Worm (Caenorhabditis elegans) whole organism, L4 larva: ENCODE results near the gene W10G11.3.

Source experiments
- F49E8.2 ChIP-seq: sonication (generic microtip); optimal IDR thresholded peaks from 2 replicates; lab custom pipeline; 2016; ENCODE audit warnings: missing compliant biosample characterization, mild to moderate bottlenecking, missing genetic modification characterization, borderline replicate concordance
- Y48G9A.11 ChIP-seq: fragments of 200-800 bp; sonication (Bioruptor generic); IDR thresholded peaks from 2 replicates; pipeline ENCODE4 v1.3.6; 2022; ENCODE audit warnings: missing genetic modification reagents, missing genetic modification characterization, missing compliant biosample characterization
- Y5F2A.4 ChIP-seq: fragments of 200-800 bp; sonication (Bioruptor generic); optimal IDR thresholded peaks from 2 replicates; lab custom pipeline; 2018; ENCODE audit warnings: mild to moderate bottlenecking, missing genetic modification characterization, missing compliant biosample characterization
- Y75B8A.6 ChIP-seq: fragments of 200-800 bp; sonication (Bioruptor generic); IDR thresholded peaks from 2 replicates; pipeline ENCODE4 v1.3.6; 2022; ENCODE audit warnings: missing genetic modification reagents, missing genetic modification characterization, missing compliant biosample characterization
- ZK337.2 ChIP-seq: fragments of 200-800 bp; sonication (Bioruptor generic); IDR thresholded peaks from 2 replicates; pipeline ENCODE4 v1.3.6; 2022; ENCODE audit warnings: missing genetic modification reagents, missing genetic modification characterization, missing compliant biosample characterization
- ZK546.5 ChIP-seq, 2 experiments: sonication (generic microtip); optimal IDR thresholded peaks; 2 replicates each; lab custom pipeline; 2017; ENCODE audit warnings: missing biosample characterization in 2 of 2, missing genetic modification characterization in 2 of 2
- aha-1 ChIP-seq: fragments of 150-350 bp; peaks from one replicate; lab custom pipeline; 2014; ENCODE audit warnings: missing biosample characterization, missing genetic modification characterization
- aly-2 ChIP-seq: sonication (generic microtip); optimal IDR thresholded peaks from 2 replicates; lab custom pipeline; 2018; ENCODE audit warnings: missing biosample characterization, missing genetic modification characterization
- ceh-44 ChIP-seq: fragments of 200-800 bp; sonication (Bioruptor generic); IDR thresholded peaks from 2 replicates; pipeline ENCODE4 v1.3.6; 2022; ENCODE audit warnings: missing genetic modification reagents, missing genetic modification characterization, missing compliant biosample characterization
- daf-8 ChIP-seq: fragments of 200-800 bp; sonication (Bioruptor generic); IDR thresholded peaks from 2 replicates; pipeline ENCODE4 v1.3.6; 2022; ENCODE audit warnings: missing genetic modification characterization, missing compliant biosample characterization
- dpl-1 ChIP-seq: fragments of 150-350 bp; optimal IDR thresholded peaks from 2 replicates; lab custom pipeline; 2014; ENCODE audit warnings: missing biosample characterization, missing genetic modification reagents, missing genetic modification characterization
- duxl-1 ChIP-seq: sonication (generic microtip); optimal IDR thresholded peaks from 2 replicates; lab custom pipeline; 2016; ENCODE audit warnings: mild to moderate bottlenecking, missing genetic modification characterization, moderate library complexity, missing compliant biosample characterization; ENCODE audit not compliant: poor library complexity
- egl-43 ChIP-seq: fragments of 200-800 bp; sonication (Bioruptor generic); IDR thresholded peaks from 2 replicates; pipeline ENCODE4 v1.3.6; 2022; ENCODE audit warnings: missing genetic modification reagents, missing genetic modification characterization, missing compliant biosample characterization
- gei-8 ChIP-seq: fragments of 200-800 bp; sonication (Bioruptor generic); optimal IDR thresholded peaks from 2 replicates; lab custom pipeline; 2018; ENCODE audit warnings: mild to moderate bottlenecking, missing genetic modification characterization, missing compliant biosample characterization
- hlh-11 ChIP-seq: fragments of 200-800 bp; sonication (Bioruptor generic); optimal IDR thresholded peaks from 2 replicates; lab custom pipeline; 2018; ENCODE audit warnings: mild to moderate bottlenecking, missing genetic modification characterization, missing compliant biosample characterization
- hlh-30 ChIP-seq: sonication (generic microtip); optimal IDR thresholded peaks from 2 replicates; lab custom pipeline; 2017; ENCODE audit warnings: antibody characterized with exemption, mild to moderate bottlenecking, missing genetic modification characterization, missing compliant biosample characterization; ENCODE audit not compliant: insufficient read depth
- hmg-1.1 ChIP-seq: fragments of 200-800 bp; sonication (Bioruptor generic); IDR thresholded peaks from 2 replicates; pipeline ENCODE4 v1.3.6; 2022; ENCODE audit warnings: missing genetic modification reagents, missing genetic modification characterization, missing compliant biosample characterization
- lim-7 ChIP-seq: fragments of 200-800 bp; sonication (Bioruptor generic); IDR thresholded peaks from 2 replicates; pipeline ENCODE4 v1.3.6; 2022; ENCODE audit warnings: missing genetic modification characterization, missing compliant biosample characterization
- lin-29 ChIP-seq: fragments of 200-800 bp; sonication (Bioruptor generic); IDR thresholded peaks from 2 replicates; pipeline ENCODE4 v1.3.6; 2022; ENCODE audit warnings: missing genetic modification reagents, missing genetic modification characterization, missing compliant biosample characterization
- lsy-2 ChIP-seq, 2 experiments: fragments of 150-350 bp in 1 of 2; sonication (generic microtip) in 1 of 2; optimal IDR thresholded peaks; 2 replicates each; lab custom pipeline; 2014 to 2017; ENCODE audit warnings: missing biosample characterization in 2 of 2, missing genetic modification characterization in 2 of 2
- madf-5 ChIP-seq, 2 experiments: fragments of 200-800 bp; sonication (Bioruptor generic); IDR thresholded peaks; 2 replicates each; pipeline ENCODE4 v1.3.6; 2022; ENCODE audit warnings: missing compliant biosample characterization in 2 of 2, missing genetic modification characterization in 2 of 2
- mes-2 ChIP-seq: sonication (generic microtip); optimal IDR thresholded peaks from 2 replicates; lab custom pipeline; 2016; ENCODE audit warnings: missing genotype, mild to moderate bottlenecking, missing genetic modification characterization, missing compliant biosample characterization; ENCODE audit not compliant: poor library complexity, severe bottlenecking
- nhr-111 ChIP-seq: fragments of 200-800 bp; sonication (Bioruptor generic); optimal IDR thresholded peaks from 2 replicates; lab custom pipeline; 2018; ENCODE audit warnings: mild to moderate bottlenecking, missing genetic modification characterization, missing compliant biosample characterization
- nhr-28 ChIP-seq: fragments of 150-350 bp; optimal IDR thresholded peaks from 2 replicates; lab custom pipeline; 2014; ENCODE audit warnings: missing biosample characterization, missing genetic modification characterization
- nhr-6 ChIP-seq: fragments of 150-350 bp; optimal IDR thresholded peaks from 2 replicates; lab custom pipeline; 2014; ENCODE audit warnings: missing biosample characterization, missing genetic modification characterization
- nhr-77 ChIP-seq: fragments of 150-350 bp; optimal IDR thresholded peaks from 2 replicates; lab custom pipeline; 2014; ENCODE audit warnings: missing biosample characterization, missing genetic modification characterization
- php-3 ChIP-seq: fragments of 200-800 bp; sonication (Bioruptor generic); IDR thresholded peaks from 2 replicates; pipeline ENCODE4 v1.3.6; 2022; ENCODE audit warnings: missing genetic modification reagents, missing genetic modification characterization, missing compliant biosample characterization
- rbr-2 ChIP-seq: sonication (generic microtip); optimal IDR thresholded peaks from 2 replicates; lab custom pipeline; 2016; ENCODE audit warnings: missing genotype, missing genetic modification characterization, missing compliant biosample characterization
- set-16 ChIP-seq: fragments of 200-800 bp; sonication (Bioruptor generic); IDR thresholded peaks from 2 replicates; pipeline ENCODE4 v1.3.6; 2022; ENCODE audit warnings: missing genetic modification reagents, missing genetic modification characterization, missing compliant biosample characterization
- spr-1 ChIP-seq: sonication (generic microtip); optimal IDR thresholded peaks from 2 replicates; lab custom pipeline; 2016; ENCODE audit warnings: mild to moderate bottlenecking, missing genetic modification characterization, missing compliant biosample characterization
- unc-62 ChIP-seq, 3 experiments: fragments of 150-350 bp in 1 of 3; sonication (generic microtip); optimal IDR thresholded peaks in 2 of 3; peaks in 1 of 3; 1 replicate in 1 of 3; 2 replicates in 2 of 3; lab custom pipeline; 2014 to 2017; ENCODE audit warnings: missing biosample characterization in 3 of 3, missing genetic modification characterization in 3 of 3, missing genetic modification reagents in 3 of 3, missing genotype in 1 of 3
- zag-1 ChIP-seq: fragments of 150-350 bp; optimal IDR thresholded peaks from 2 replicates; lab custom pipeline; 2014; ENCODE audit warnings: missing biosample characterization, missing genetic modification characterization
- zip-2 ChIP-seq: fragments of 150-350 bp; optimal IDR thresholded peaks from 2 replicates; lab custom pipeline; 2014; ENCODE audit warnings: missing biosample characterization, missing genetic modification characterization
- ztf-7 ChIP-seq: fragments of 150-350 bp; optimal IDR thresholded peaks from 2 replicates; lab custom pipeline; 2014; ENCODE audit warnings: missing biosample characterization, missing genetic modification characterization

Gene W10G11.3

DNA sequence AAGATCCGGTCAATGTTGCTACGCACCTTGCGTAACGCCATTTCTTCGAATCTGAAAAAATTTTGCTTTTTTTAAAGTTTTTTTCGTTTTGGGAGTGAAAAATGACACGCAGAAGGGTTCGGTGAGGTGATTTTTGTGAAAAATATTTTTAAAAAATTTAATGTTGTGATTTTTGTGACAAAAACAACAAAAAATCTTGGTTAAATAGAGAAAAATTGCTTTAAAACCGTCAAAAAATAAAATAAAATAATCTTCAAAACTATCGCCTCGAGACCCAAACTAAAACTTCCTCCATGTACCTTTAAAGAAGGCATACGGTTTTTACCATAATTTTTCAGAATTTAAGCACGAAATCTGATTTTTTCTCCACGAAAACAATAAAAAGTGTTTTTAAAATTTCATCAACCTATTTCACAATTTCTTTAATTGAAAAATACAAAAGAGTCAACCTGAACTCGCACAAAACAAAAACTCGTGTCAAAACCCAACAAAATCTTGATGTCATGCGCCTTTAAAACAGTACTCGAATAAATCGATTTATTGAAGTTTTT, 15.9 kb downstream of the W10G11.3 start, which contains the start of gene apd-3:
Gene apd-3 (minus strand): TSS at position 51 of the 551 bp plus-strand sequence.
- peak in 1 of 2 experiments; percentile 12 for TF ChIP-seq lsy-2 (tag; optimal IDR thresholded peaks at IDR 0.05; lab: Kevin White, UChicago)
- no peak for TF ChIP-seq daf-8 (GFP tag; lab: Robert Waterston, UW)
- TF ChIP-seq, all 104 proteins: peak for 1

ce11 chrII:3540151-3540550, 22.2 kb downstream of the W10G11.3 start:
- no peak for TF ChIP-seq php-3 (GFP tag; lab: Robert Waterston, UW)
- peak; percentile 69; the same call in 1 of the 2 replicates for TF ChIP-seq set-16

DNA sequence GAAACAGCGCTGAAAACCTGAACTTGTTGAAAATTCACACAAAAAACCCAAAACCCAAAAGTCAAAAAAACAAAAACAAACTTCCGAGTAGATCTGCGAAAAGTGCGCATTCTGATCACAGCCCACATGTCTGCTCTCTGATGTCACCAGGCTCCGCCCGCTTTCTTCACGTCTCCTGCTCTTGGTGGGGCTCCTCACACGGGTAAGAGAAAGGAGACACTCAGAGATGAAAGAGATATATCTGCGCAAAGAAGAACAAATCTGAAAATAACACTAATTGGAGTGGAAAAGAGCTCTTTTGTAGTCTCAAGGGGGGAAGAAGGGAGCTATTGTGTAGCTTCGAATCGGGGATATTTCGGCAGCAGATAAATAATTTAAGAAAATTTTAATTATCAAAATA, 34.1 kb downstream of the W10G11.3 start, which contains the start of gene ncs-6:
Gene ncs-6 (minus strand): TSS at position 261 of the 400 bp plus-strand sequence.
- TF ChIP-seq mes-2 (tag; lab: Kevin White, UChicago) (no peak), gei-8 (GFP tag; lab: Kevin White, UChicago) (no peak), nhr-111 (GFP tag; lab: Kevin White, UChicago) (no peak), nhr-6 (tag; lab: Kevin White, UChicago) (no peak), hlh-30 (tag; lab: Kevin White, UChicago) (no peak), zag-1 (tag; lab: Kevin White, UChicago) (no peak), set-16 (no peak), rbr-2 (tag; lab: Kevin White, UChicago) (no peak), Y5F2A.4 (GFP tag; lab: Kevin White, UChicago) (no peak), aly-2 (tag; lab: Kevin White, UChicago) (no peak), lin-29 (GFP tag; lab: Robert Waterston, UW) (no peak), lim-7 (GFP tag; lab: Robert Waterston, UW) (no peak), Y48G9A.11 (GFP tag; lab: Robert Waterston, UW) (no peak), Y75B8A.6 (GFP tag; lab: Robert Waterston, UW) (no peak), ZK337.2 (GFP tag; lab: Robert Waterston, UW) (no peak), zip-2 (tag; lab: Kevin White, UChicago) (no peak), spr-1 (tag; lab: Kevin White, UChicago) (no peak), madf-5 (GFP tag; IDR thresholded peaks at IDR 0.05; lab: Robert Waterston, UW) (no peak), ztf-7 (no peak)

DNA sequence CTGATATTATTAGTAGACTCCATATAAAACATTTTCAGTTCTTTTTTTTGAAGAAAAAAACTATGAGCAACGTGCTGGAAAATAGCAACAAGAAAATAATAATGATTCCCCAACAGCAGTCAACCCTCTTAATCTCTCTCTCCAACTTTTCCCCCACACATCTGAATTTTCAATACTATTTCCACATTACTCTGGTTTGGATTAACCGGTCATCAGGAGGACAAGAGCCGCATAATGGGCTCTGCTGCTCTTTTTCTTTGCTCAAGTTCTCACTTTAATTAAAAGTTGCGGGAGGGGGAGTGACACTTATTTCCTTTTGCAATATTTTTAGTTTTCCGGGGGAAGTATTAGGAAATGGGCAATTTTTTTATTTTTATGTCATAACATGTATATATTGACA, 34.9 kb downstream of the W10G11.3 start:
- peak; percentile 20 for TF ChIP-seq aha-1
- no peak for TF ChIP-seq ceh-44

ce11 chrII:3524097-3524496, 38.2 kb downstream of the W10G11.3 start, which contains the start of gene col-72:
Gene col-72 (minus strand): TSS chrII:3524197.
- TF ChIP-seq aly-2 (tag; lab: Kevin White, UChicago) (no peak), dpl-1 (GFP tag; lab: Kevin White, UChicago) (no peak), nhr-77 (no peak), nhr-28 (tag; lab: Kevin White, UChicago) (no peak), ZK546.5 (tag; optimal IDR thresholded peaks at IDR 0.05; lab: Kevin White, UChicago) (no peak), F49E8.2 (tag; lab: Kevin White, UChicago) (no peak), unc-62 (GFP tag; optimal IDR thresholded peaks at IDR 0.05 in 1 of 2; lab: Kevin White, UChicago) (no peak), unc-62 (tag; optimal IDR thresholded peaks at IDR 0.05; lab: Kevin White, UChicago) (no peak), hlh-11 (tag; lab: Kevin White, UChicago) (no peak), duxl-1 (tag; lab: Kevin White, UChicago) (no peak), hmg-1.1 (GFP tag; lab: Robert Waterston, UW) (no peak), egl-43 (GFP tag; lab: Robert Waterston, UW) (no peak)
